Fruit fly (Drosophila melanogaster) whole organism, embryonic: ENCODE data around the gene HDAC4.

Experiments used
- CG15073 ChIP-seq: fragments of 200-800 bp; sonication (Bioruptor generic); optimal IDR thresholded peaks from 2 replicates; lab custom pipeline; 2016; ENCODE audit warnings: missing biosample characterization, missing genetic modification characterization
- CG2116 ChIP-seq: fragments of 200-800 bp; sonication (Bioruptor generic); optimal IDR thresholded peaks from 3 replicates; lab custom pipeline; 2018; ENCODE audit warnings: missing biosample characterization, mild to moderate bottlenecking, missing genetic modification characterization
- HmgZ ChIP-seq: fragments of 200-800 bp; sonication (Bioruptor generic); optimal IDR thresholded peaks from 2 replicates; lab custom pipeline; 2018; ENCODE audit warnings: missing biosample characterization, mild to moderate bottlenecking, missing genetic modification characterization
- chinmo ChIP-seq: fragments of 200-800 bp; sonication (Bioruptor generic); IDR thresholded peaks from 4 replicates; pipeline ENCODE4 v1.3.6; 2022; ENCODE audit warnings: missing biosample characterization, missing genetic modification characterization; ENCODE audit not compliant: partially characterized antibody
- fd102C ChIP-seq: fragments of 200-800 bp; sonication (Bioruptor generic); optimal IDR thresholded peaks from 2 replicates; lab custom pipeline; 2018; ENCODE audit warnings: missing biosample characterization, mild to moderate bottlenecking, missing genetic modification characterization, moderate library complexity
- peb ChIP-seq: fragments of 200-800 bp; sonication (Bioruptor generic); IDR thresholded peaks from 2 replicates; pipeline ENCODE4 v1.3.6; 2022; ENCODE audit warnings: missing biosample characterization, missing genetic modification characterization

DNA sequence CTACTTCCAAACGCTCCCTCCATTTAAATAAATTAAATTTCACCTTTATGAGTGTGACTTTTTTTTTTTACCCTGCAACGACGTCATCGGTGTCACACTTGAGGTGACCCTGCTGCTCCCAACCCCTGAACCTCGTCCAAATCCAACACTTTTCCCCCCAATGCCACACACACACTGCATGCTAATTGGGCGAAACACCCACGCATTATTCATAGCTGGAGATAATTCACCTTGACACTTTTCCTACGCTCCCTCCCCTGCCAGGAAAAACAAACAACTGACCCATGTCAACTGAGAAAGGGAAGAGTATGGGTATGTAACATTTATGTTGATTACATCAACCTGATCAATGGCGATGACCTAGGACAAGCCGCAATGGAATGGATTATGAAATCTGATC is 66.1 kb downstream of the HDAC4 start:
- TF ChIP-seq CG2116 (GFP tag; lab: Kevin White, UChicago) (no peak), fd102C (no peak), CG15073 (no peak), peb (GFP tag; lab: Robert Waterston, UW) (no peak), HmgZ (tag; lab: Kevin White, UChicago) (no peak), chinmo (0 out of 4 replicates have a peak, but pooled peaks have one; percentile 37)
